Fruit fly (Drosophila melanogaster) ovary, adult (tissue): ENCODE data around the gene CG34007.

ENCODE experiments used
- CG17801 ChIP-seq: fragments of 200-800 bp; optimal IDR thresholded peaks from 2 replicates; lab custom pipeline; 2019; ENCODE audit warnings: missing biosample characterization, mild to moderate bottlenecking, missing genetic modification characterization, moderate library complexity; ENCODE audit not compliant: partially characterized antibody

The CG34007 gene

dm6 chr2L:20488128-20488527 is 6.7 kb upstream of the CG34007 start:
- no peak for TF ChIP-seq CG17801

- no peak for TF ChIP-seq CG17801
These were observed 32.2 kb downstream of the CG34007 start for dm6 chr2L:20527027-20527426.

dm6 chr2L:20530766-20531165 is 35.9 kb downstream of the CG34007 start, which contains the start of gene CG44270:
TSS of gene CG44270 (plus strand) at chr2L:20531066.
- TF ChIP-seq CG17801 = no peak

- TF ChIP-seq CG17801 = no peak
These were observed 44.5 kb downstream of the CG34007 start for dm6 chr2L:20539196-20539879.
